Worm (Caenorhabditis elegans) whole organism, mixed stage, embryonic: Measurements from ENCODE around the gene mtm-9.

Experiments
- ces-1 ChIP-seq: fragments of 150-350 bp; optimal IDR thresholded peaks from 2 replicates; lab custom pipeline; 2014; ENCODE audit warnings: missing biosample characterization, missing genetic modification reagents, missing genetic modification characterization
- lin-13 ChIP-seq: fragments of 150-350 bp; optimal IDR thresholded peaks from 2 replicates; lab custom pipeline; 2014; ENCODE audit warnings: missing biosample characterization, missing genetic modification characterization
- lsy-2 ChIP-seq: fragments of 150-350 bp; optimal IDR thresholded peaks from 2 replicates; lab custom pipeline; 2014; ENCODE audit warnings: missing biosample characterization, missing genetic modification characterization
- nhr-12 ChIP-seq: fragments of 150-350 bp; optimal IDR thresholded peaks from 2 replicates; lab custom pipeline; 2014; ENCODE audit warnings: missing biosample characterization, missing genetic modification characterization
- nhr-2 ChIP-seq: fragments of 150-350 bp; optimal IDR thresholded peaks from 2 replicates; lab custom pipeline; 2014; ENCODE audit warnings: missing biosample characterization, missing genetic modification characterization
- nhr-28 ChIP-seq: fragments of 150-350 bp; optimal IDR thresholded peaks from 2 replicates; lab custom pipeline; 2014; ENCODE audit warnings: missing biosample characterization, missing genetic modification characterization
- nhr-76 ChIP-seq: sonication (generic microtip); optimal IDR thresholded peaks from 2 replicates; lab custom pipeline; 2017; ENCODE audit warnings: missing biosample characterization, missing genetic modification characterization
- unc-62 ChIP-seq: fragments of 150-350 bp; optimal IDR thresholded peaks from 2 replicates; lab custom pipeline; 2014; ENCODE audit warnings: missing biosample characterization, missing genetic modification reagents, missing genetic modification characterization
- ztf-11 ChIP-seq: fragments of 150-350 bp; optimal IDR thresholded peaks from 2 replicates; lab custom pipeline; 2014; ENCODE audit warnings: missing biosample characterization, missing genetic modification characterization

ce11 chrV:3776086-3776589 is 32.8 kb downstream of the mtm-9 start, which contains the start of gene cysl-3:
- TF ChIP-seq nhr-2 (tag; lab: Kevin White, UChicago) = no peak
- TF ChIP-seq lin-13 (tag; lab: Kevin White, UChicago) = no peak
- TF ChIP-seq nhr-12 (tag; lab: Kevin White, UChicago) = no peak
- no peak for TF ChIP-seq ztf-11 (tag; lab: Kevin White, UChicago)
- no peak for TF ChIP-seq nhr-76 (tag; lab: Kevin White, UChicago)
- no peak for TF ChIP-seq ces-1 (GFP tag; lab: Kevin White, UChicago)
- no peak for TF ChIP-seq lsy-2
- no peak for TF ChIP-seq nhr-28
- no peak for TF ChIP-seq unc-62 (GFP tag; lab: Kevin White, UChicago)
